Worm (Caenorhabditis elegans): ENCODE data around the gene eat-2.

Gene eat-2

ce11 chrII:14126841-14127240 is 44.6 kb downstream of the eat-2 start, which contains the start of gene K09E4.3:
Gene K09E4.3, minus strand, starts transcription at chrII:14126941.
- no peak for TF ChIP-seq hlh-17 (GFP tag; optimal IDR thresholded peaks at IDR 0.05; ENCODE audit: borderline replicate concordance)
- TF ChIP-seq nhr-85 (tag) = no peak
- TF ChIP-seq xbp-1 (tag; optimal IDR thresholded peaks at IDR 0.05) = no peak
- no peak for TF ChIP-seq ces-1 (GFP tag; optimal IDR thresholded peaks at IDR 0.05)
- TF ChIP-seq aly-2 (tag; optimal IDR thresholded peaks at IDR 0.05) = no peak
- TF ChIP-seq nhr-28 (tag; optimal IDR thresholded peaks at IDR 0.05) = no peak
- no peak for TF ChIP-seq sup-37 (GFP tag; optimal IDR thresholded peaks at IDR 0.05)
- TF ChIP-seq aha-1 (tag; optimal IDR thresholded peaks at IDR 0.05) = no peak
- TF ChIP-seq alr-1 (tag; optimal IDR thresholded peaks at IDR 0.05; ENCODE audit: borderline replicate concordance) = no peak
- no peak for TF ChIP-seq C04F5.9 (tag; optimal IDR thresholded peaks at IDR 0.05)
- TF ChIP-seq zag-1 (tag; optimal IDR thresholded peaks at IDR 0.05) = no peak
- TF ChIP-seq unc-62 (GFP tag; optimal IDR thresholded peaks at IDR 0.05) = no peak
- no peak for TF ChIP-seq ceh-82 (tag; optimal IDR thresholded peaks at IDR 0.05)
- no peak for TF ChIP-seq nhr-90 (tag; optimal IDR thresholded peaks at IDR 0.05; ENCODE audit: poor library complexity)

- TF ChIP-seq aha-1 (tag; optimal IDR thresholded peaks at IDR 0.05) (no peak), efl-1 (optimal IDR thresholded peaks at IDR 0.05) (no peak), efl-1 (GFP tag; optimal IDR thresholded peaks at IDR 0.05 in 1 of 2) (peak in 1 of 2 experiments; percentile 5)
Measured at ce11 chrII:14122065-14122464, 49.4 kb downstream of the eat-2 start, which contains the start of gene K09E4.4. Gene K09E4.4, minus strand, starts transcription at chrII:14122165.

DNA sequence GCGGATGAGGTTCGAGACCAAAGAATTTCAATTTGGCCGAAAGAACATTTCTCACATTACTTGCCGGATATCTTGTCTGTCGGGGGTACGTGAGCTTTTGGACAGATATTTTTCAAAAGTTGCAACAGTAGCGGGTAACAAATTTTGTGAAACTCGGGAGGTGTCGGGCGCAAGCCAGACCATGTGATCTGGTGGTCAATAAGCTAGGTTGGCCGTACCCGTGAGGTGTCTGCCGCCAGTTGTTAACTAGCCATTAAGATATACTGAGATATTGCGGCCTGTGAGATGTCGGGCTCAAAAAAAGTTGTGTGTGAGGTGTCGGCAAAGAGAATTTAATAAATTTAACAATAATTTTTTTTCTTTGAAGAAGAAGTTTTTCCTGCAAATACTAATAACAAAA is 53.1 kb downstream of the eat-2 start:
- TF ChIP-seq lin-13 (GFP tag; optimal IDR thresholded peaks at IDR 0.05) (no peak), ceh-63 (GFP tag; optimal IDR thresholded peaks at IDR 0.05) (no peak), aly-2 (tag; optimal IDR thresholded peaks at IDR 0.05) (no peak), snpc-4 (tag; optimal IDR thresholded peaks at IDR 0.05) (peak; percentile 70), grh-1 (GFP tag; IDR thresholded peaks at IDR 0.05) (no peak), ceh-82 (tag; optimal IDR thresholded peaks at IDR 0.05) (no peak), lin-35 (GFP tag; optimal IDR thresholded peaks at IDR 0.05) (no peak), fkh-4 (tag; optimal IDR thresholded peaks at IDR 0.05; ENCODE audit: borderline replicate concordance) (no peak)

Data from whole organism, L1 larva.